Fruit fly (Drosophila melanogaster): ENCODE measurements around the gene dj.

The dj gene

dm6 chr3R:7075712-7076183, 16.6 kb downstream of the dj start:
- TF ChIP-seq Sry-β (GFP tag; optimal IDR thresholded peaks at IDR 0.05) (peak; percentile 19), CG15696 (tag; optimal IDR thresholded peaks at IDR 0.05) (peak; percentile 82), Spps (tag; optimal IDR thresholded peaks at IDR 0.05) (peak; percentile 73), grau (tag; optimal IDR thresholded peaks at IDR 0.05) (peak; percentile 89), CG8359 (GFP tag; optimal IDR thresholded peaks at IDR 0.05; ENCODE audit: borderline replicate concordance) (peak; percentile 84), pan (optimal IDR thresholded peaks at IDR 0.05) (no peak), pan (GFP tag; optimal IDR thresholded peaks at IDR 0.05 in 1 of 2, IDR thresholded peaks at IDR 0.05 in 1 of 2) (no peak), pum (GFP tag; optimal IDR thresholded peaks at IDR 0.05) (peak; percentile 81), tin (GFP tag; optimal IDR thresholded peaks at IDR 0.05) (peak; percentile 91), Bteb2 (GFP tag; optimal IDR thresholded peaks at IDR 0.05) (peak; percentile 85), CG1603 (tag; optimal IDR thresholded peaks at IDR 0.05) (peak; percentile 82), CG17802 (tag; optimal IDR thresholded peaks at IDR 0.05) (peak; percentile 62), CG30403 (GFP tag; optimal IDR thresholded peaks at IDR 0.05) (peak; percentile 91), CG17385 (GFP tag; optimal IDR thresholded peaks at IDR 0.05) (peak; percentile 86), CG10267 (tag; optimal IDR thresholded peaks at IDR 0.05) (peak; percentile 83), gem (tag; optimal IDR thresholded peaks at IDR 0.05) (peak; percentile 91), CG11723 (GFP tag; optimal IDR thresholded peaks at IDR 0.05) (peak; percentile 85), sqz (GFP tag; optimal IDR thresholded peaks at IDR 0.05) (no peak), zen (tag; optimal IDR thresholded peaks at IDR 0.05) (peak; percentile 90), run (tag; optimal IDR thresholded peaks at IDR 0.05) (peak; percentile 70), toy (GFP tag; IDR thresholded peaks at IDR 0.05) (no peak), Med (GFP tag) (peak; percentile 99), CG5953 (GFP tag; IDR thresholded peaks at IDR 0.05) (no peak), seq (GFP tag; IDR thresholded peaks at IDR 0.05) (no peak), CG8281 (tag; optimal IDR thresholded peaks at IDR 0.05) (peak; percentile 65), CG16813 (GFP tag; IDR thresholded peaks at IDR 0.05; ENCODE audit: partially characterized antibody) (no peak), Bgb (GFP tag; IDR thresholded peaks at IDR 0.05; ENCODE audit: partially characterized antibody) (no peak), CG12219 (GFP tag; optimal IDR thresholded peaks at IDR 0.05) (peak; percentile 90), Trl (optimal IDR thresholded peaks at IDR 0.05) (peak in 1 of 2 experiments; percentile 4), Trl (GFP tag; optimal IDR thresholded peaks at IDR 0.05) (peak; percentile 88), Adf1 (GFP tag; IDR thresholded peaks at IDR 0.05) (no peak), CG12104 (GFP tag; optimal IDR thresholded peaks at IDR 0.05) (peak; percentile 87), sisA (GFP tag; IDR thresholded peaks at IDR 0.05) (no peak), bcd (GFP tag; optimal IDR thresholded peaks at IDR 0.05) (peak; percentile 87), Dip3 (GFP tag; optimal IDR thresholded peaks at IDR 0.05) (peak; percentile 86), CG1529 (GFP tag; optimal IDR thresholded peaks at IDR 0.05) (peak; percentile 66), odd (GFP tag; optimal IDR thresholded peaks at IDR 0.05) (peak; percentile 77), chif (GFP tag; optimal IDR thresholded peaks at IDR 0.05) (peak; percentile 87 to 90), Mad (GFP tag; optimal IDR thresholded peaks at IDR 0.05) (peak; percentile 86), CG1832 (GFP tag; optimal IDR thresholded peaks at IDR 0.05) (no peak), ttk (GFP tag; IDR thresholded peaks at IDR 0.05) (no peak), crp (GFP tag; optimal IDR thresholded peaks at IDR 0.05) (peak in 1 of 2 experiments; percentile 45), CG2875 (GFP tag; optimal IDR thresholded peaks at IDR 0.05) (peak; percentile 75), bab2 (GFP tag; optimal IDR thresholded peaks at IDR 0.05) (peak; percentile 95), HmgD (GFP tag; optimal IDR thresholded peaks at IDR 0.05) (peak; percentile 54), cwo (GFP tag; optimal IDR thresholded peaks at IDR 0.05) (peak; percentile 88), kay (GFP tag; optimal IDR thresholded peaks at IDR 0.05) (peak; percentile 71), emc (GFP tag; optimal IDR thresholded peaks at IDR 0.05) (peak; percentile 75), otp (GFP tag; IDR thresholded peaks at IDR 0.05) (no peak), klu (GFP tag; IDR thresholded peaks at IDR 0.05) (no peak), CG3407 (GFP tag; optimal IDR thresholded peaks at IDR 0.05) (peak; percentile 73)
